Worm (Caenorhabditis elegans) whole organism, early embryonic: ENCODE measurements around the gene Y38C1AA.12.

ENCODE experiments used
- B0310.2 ChIP-seq: sonication (generic microtip); optimal IDR thresholded peaks from 2 replicates; lab custom pipeline; 2016; ENCODE audit warnings: mild to moderate bottlenecking, missing genetic modification characterization, missing compliant biosample characterization
- F13C5.2 ChIP-seq: sonication (generic microtip); optimal IDR thresholded peaks from 2 replicates; lab custom pipeline; 2017; ENCODE audit warnings: mild to moderate bottlenecking, missing genetic modification characterization, inconsistent platforms, missing compliant biosample characterization
- aly-1 ChIP-seq: sonication (generic microtip); optimal IDR thresholded peaks from 2 replicates; lab custom pipeline; 2016; ENCODE audit warnings: missing genetic modification characterization, missing compliant biosample characterization
- ama-1 ChIP-seq: fragments of 150-350 bp; optimal IDR thresholded peaks from 2 replicates; lab custom pipeline; 2014
- ceh-36 ChIP-seq: sonication (generic microtip); optimal IDR thresholded peaks from 2 replicates; lab custom pipeline; 2016; ENCODE audit warnings: missing genetic modification characterization, inconsistent platforms, missing compliant biosample characterization
- ets-7 ChIP-seq: sonication (generic microtip); optimal IDR thresholded peaks from 2 replicates; lab custom pipeline; 2016; ENCODE audit warnings: missing genotype, missing genetic modification characterization, missing compliant biosample characterization
- flt-1 ChIP-seq: fragments of 200-800 bp; sonication (Bioruptor generic); IDR thresholded peaks from 2 replicates; pipeline ENCODE4 v1.3.6; 2022; ENCODE audit warnings: missing genetic modification characterization, missing compliant biosample characterization
- hmbx-1 ChIP-seq: sonication (generic microtip); optimal IDR thresholded peaks from 2 replicates; lab custom pipeline; 2016; ENCODE audit warnings: mild to moderate bottlenecking, missing genetic modification characterization, missing compliant biosample characterization
- hmg-4 ChIP-seq: fragments of 200-800 bp; sonication (Bioruptor generic); optimal IDR thresholded peaks from 2 replicates; lab custom pipeline; 2018; ENCODE audit warnings: mild to moderate bottlenecking, missing genetic modification characterization, missing compliant biosample characterization
- hnd-1 ChIP-seq: sonication (generic microtip); optimal IDR thresholded peaks from 2 replicates; lab custom pipeline; 2016; ENCODE audit warnings: missing genetic modification characterization, missing compliant biosample characterization
- pes-1 ChIP-seq: fragments of 200-800 bp; sonication (Bioruptor generic); IDR thresholded peaks from 2 replicates; pipeline ENCODE4 v1.3.6; 2022; ENCODE audit warnings: missing genetic modification reagents, missing genetic modification characterization, missing compliant biosample characterization
- sea-1 ChIP-seq: fragments of 200-800 bp; sonication (Bioruptor generic); conservative IDR thresholded peaks from 2 replicates; pipeline ENCODE4 v1.3.6; 2022; ENCODE audit warnings: missing genetic modification characterization, missing compliant biosample characterization
- tbx-11 ChIP-seq: fragments of 200-800 bp; sonication (Bioruptor generic); IDR thresholded peaks from 2 replicates; pipeline ENCODE4 v1.3.6; 2022; ENCODE audit warnings: missing genetic modification characterization, missing compliant biosample characterization
- tra-4 ChIP-seq: sonication (generic microtip); optimal IDR thresholded peaks from 2 replicates; lab custom pipeline; 2017; ENCODE audit warnings: missing genetic modification characterization, missing compliant biosample characterization

DNA sequence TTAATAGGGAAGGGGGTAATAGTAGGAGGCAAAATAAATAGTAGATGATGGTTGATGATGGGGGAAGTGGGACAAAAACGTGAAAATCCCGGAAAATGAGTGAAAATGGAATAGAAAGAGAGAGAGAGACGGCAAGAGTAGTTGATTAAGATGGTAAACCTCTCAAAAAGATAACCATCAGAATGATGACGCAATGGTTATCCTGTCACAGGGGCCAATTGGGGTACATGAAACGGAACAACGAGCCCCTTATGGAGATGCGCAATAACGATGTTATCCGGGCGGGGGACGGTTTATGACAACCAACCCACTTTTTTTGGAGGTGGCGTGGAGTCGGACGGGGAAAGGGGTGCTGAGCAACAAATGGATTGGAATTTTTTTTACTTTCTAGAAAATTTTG lies 42.3 kb upstream of the Y38C1AA.12 start:
- TF ChIP-seq hmg-4 (GFP tag; lab: Kevin White, UChicago) (no peak), B0310.2 (tag; lab: Kevin White, UChicago) (no peak), ama-1 (lab: Kevin White, UChicago) (no peak), F13C5.2 (tag; lab: Kevin White, UChicago) (no peak), ets-7 (no peak), aly-1 (tag; lab: Kevin White, UChicago) (no peak), ceh-36 (tag; lab: Kevin White, UChicago) (no peak), tbx-11 (GFP tag; lab: Robert Waterston, UW) (no peak), hnd-1 (tag; lab: Kevin White, UChicago) (no peak), hmbx-1 (tag; lab: Kevin White, UChicago) (no peak), pes-1 (GFP tag; lab: Robert Waterston, UW) (no peak), flt-1 (no peak), tra-4 (tag; lab: Kevin White, UChicago) (no peak), sea-1 (GFP tag; lab: Robert Waterston, UW) (no peak)
